Fruit fly (Drosophila melanogaster) whole organism, prepupa: Measurements from ENCODE around the gene PIP82.

Experiments used
- CG10631 ChIP-seq: fragments of 200-800 bp; sonication (Bioruptor generic); optimal IDR thresholded peaks from 2 replicates; lab custom pipeline; 2016; ENCODE audit warnings: missing biosample characterization, missing genetic modification characterization
- CG10669 ChIP-seq: fragments of 200-800 bp; sonication (Bioruptor generic); optimal IDR thresholded peaks from 3 replicates; lab custom pipeline; 2018; ENCODE audit warnings: missing biosample characterization, mild to moderate bottlenecking, missing genetic modification characterization, moderate library complexity
- CG15336 ChIP-seq: fragments of 200-800 bp; sonication (Bioruptor generic); IDR thresholded peaks from 2 replicates; pipeline ENCODE4 v1.3.6; 2022; ENCODE audit warnings: missing biosample characterization, missing genetic modification characterization
- CG1621 ChIP-seq: fragments of 200-800 bp; sonication (Bioruptor generic); optimal IDR thresholded peaks from 3 replicates; lab custom pipeline; 2018; ENCODE audit warnings: missing biosample characterization, mild to moderate bottlenecking, missing genetic modification characterization
- CG32006 ChIP-seq: fragments of 200-800 bp; sonication (Bioruptor generic); optimal IDR thresholded peaks from 3 replicates; lab custom pipeline; 2017; ENCODE audit warnings: missing biosample characterization, mild to moderate bottlenecking, missing genetic modification characterization
- CG3919 ChIP-seq: fragments of 200-800 bp; sonication (Bioruptor generic); optimal IDR thresholded peaks from 3 replicates; lab custom pipeline; 2016; ENCODE audit warnings: missing biosample characterization, missing genetic modification characterization
- CG4318 ChIP-seq: fragments of 200-800 bp; sonication (Bioruptor generic); optimal IDR thresholded peaks from 3 replicates; lab custom pipeline; 2017; ENCODE audit warnings: missing biosample characterization, mild to moderate bottlenecking, missing genetic modification characterization
- CG6163 ChIP-seq: fragments of 200-800 bp; sonication (Bioruptor generic); IDR thresholded peaks from 3 replicates; pipeline ENCODE4 v1.3.6; 2022; ENCODE audit warnings: missing biosample characterization, missing genetic modification characterization
- CG6276 ChIP-seq: fragments of 200-800 bp; sonication (Bioruptor generic); optimal IDR thresholded peaks from 2 replicates; lab custom pipeline; 2017; ENCODE audit warnings: missing biosample characterization, mild to moderate bottlenecking, missing genetic modification characterization
- CG6808 ChIP-seq: fragments of 200-800 bp; sonication (Bioruptor generic); optimal IDR thresholded peaks from 3 replicates; lab custom pipeline; 2017; ENCODE audit warnings: missing biosample characterization, missing genetic modification characterization, mild to moderate bottlenecking, moderate library complexity, missing genetic modification reagents
- CG7368 ChIP-seq: fragments of 200-800 bp; sonication (Bioruptor generic); optimal IDR thresholded peaks from 3 replicates; lab custom pipeline; 2016; ENCODE audit warnings: missing biosample characterization, missing genetic modification characterization
- CG8119 ChIP-seq: fragments of 200-800 bp; sonication (Bioruptor generic); IDR thresholded peaks from 3 replicates; pipeline ENCODE4 v1.3.6; 2022; ENCODE audit warnings: missing biosample characterization, missing genetic modification characterization
- CG8632 ChIP-seq: fragments of 200-800 bp; sonication (Bioruptor generic); optimal IDR thresholded peaks from 3 replicates; lab custom pipeline; 2016; ENCODE audit warnings: missing biosample characterization, missing genetic modification characterization
- CG9139 ChIP-seq: fragments of 200-800 bp; sonication (Bioruptor generic); optimal IDR thresholded peaks from 3 replicates; lab custom pipeline; 2017; ENCODE audit warnings: missing biosample characterization, mild to moderate bottlenecking, missing genetic modification characterization
- Eip75B ChIP-seq: fragments of 200-800 bp; sonication (Bioruptor generic); optimal IDR thresholded peaks from 3 replicates; lab custom pipeline; 2016; ENCODE audit warnings: missing biosample characterization, missing genetic modification characterization
- Eip78C ChIP-seq: fragments of 200-800 bp; sonication (Bioruptor generic); peaks from one replicate; lab custom pipeline; 2016; ENCODE audit warnings: missing biosample characterization, missing genetic modification characterization
- Ets96B ChIP-seq: fragments of 200-800 bp; optimal IDR thresholded peaks from 2 replicates; lab custom pipeline; 2019; ENCODE audit warnings: missing biosample characterization, mild to moderate bottlenecking, missing genetic modification characterization, moderate library complexity
- Hr4 ChIP-seq: fragments of 200-800 bp; sonication (Bioruptor generic); optimal IDR thresholded peaks from 3 replicates; lab custom pipeline; 2016; ENCODE audit warnings: missing biosample characterization, missing genetic modification characterization
- Lpt ChIP-seq: fragments of 200-800 bp; sonication (Bioruptor generic); optimal IDR thresholded peaks from 3 replicates; lab custom pipeline; 2016; ENCODE audit warnings: missing biosample characterization, missing genetic modification characterization
- OdsH ChIP-seq: fragments of 200-800 bp; sonication (Bioruptor generic); optimal IDR thresholded peaks from 3 replicates; lab custom pipeline; 2016; ENCODE audit warnings: missing biosample characterization, missing genetic modification characterization
- Sox15 ChIP-seq: fragments of 200-800 bp; sonication (Bioruptor generic); optimal IDR thresholded peaks from 3 replicates; lab custom pipeline; 2016; ENCODE audit warnings: missing biosample characterization, missing genetic modification characterization
- cyc ChIP-seq: fragments of 200-800 bp; sonication (Bioruptor generic); optimal IDR thresholded peaks from 3 replicates; lab custom pipeline; 2016; ENCODE audit warnings: missing biosample characterization, missing genetic modification characterization
- dac ChIP-seq: fragments of 200-800 bp; sonication (Bioruptor generic); optimal IDR thresholded peaks from 2 replicates; lab custom pipeline; 2017; ENCODE audit warnings: missing biosample characterization, mild to moderate bottlenecking, missing genetic modification characterization
- dsx ChIP-seq: fragments of 200-800 bp; optimal IDR thresholded peaks from 3 replicates; lab custom pipeline; 2019; ENCODE audit warnings: missing biosample characterization, mild to moderate bottlenecking, missing genetic modification characterization, moderate library complexity; ENCODE audit not compliant: poor library complexity, severe bottlenecking
- eg ChIP-seq: fragments of 200-800 bp; sonication (Bioruptor generic); IDR thresholded peaks from 3 replicates; pipeline ENCODE4 v1.3.6; 2022; ENCODE audit warnings: missing biosample characterization, missing genetic modification characterization
- fd59A ChIP-seq: fragments of 200-800 bp; sonication (Bioruptor generic); optimal IDR thresholded peaks from 2 replicates; lab custom pipeline; 2017; ENCODE audit warnings: missing biosample characterization, mild to moderate bottlenecking, missing genetic modification characterization, missing genetic modification reagents
- lz ChIP-seq: fragments of 200-800 bp; sonication (Bioruptor generic); optimal IDR thresholded peaks from 3 replicates; lab custom pipeline; 2016; ENCODE audit warnings: missing biosample characterization, missing genetic modification characterization
- salr ChIP-seq, 2 experiments: fragments of 200-800 bp; sonication (Bioruptor generic); optimal IDR thresholded peaks; 3 replicates each; lab custom pipeline; 2016 to 2018; ENCODE audit warnings: missing biosample characterization in 2 of 2, missing genetic modification characterization in 2 of 2, mild to moderate bottlenecking in 1 of 2
- spab ChIP-seq: fragments of 200-800 bp; sonication (Bioruptor generic); optimal IDR thresholded peaks from 2 replicates; lab custom pipeline; 2017; ENCODE audit warnings: missing biosample characterization, mild to moderate bottlenecking, missing genetic modification characterization, missing genetic modification reagents
- ss ChIP-seq, 2 experiments: fragments of 200-800 bp; sonication (Bioruptor generic); optimal IDR thresholded peaks; 2 replicates in 1 of 2; 3 replicates in 1 of 2; lab custom pipeline; 2017 to 2018; ENCODE audit warnings: mild to moderate bottlenecking in 2 of 2, missing biosample characterization in 2 of 2, missing genetic modification characterization in 2 of 2, moderate library complexity in 1 of 2
- svp ChIP-seq: fragments of 200-800 bp; sonication (Bioruptor generic); peaks from one replicate; lab custom pipeline; 2016; ENCODE audit warnings: missing biosample characterization, missing genetic modification characterization
- vri ChIP-seq: fragments of 200-800 bp; sonication (Bioruptor generic); optimal IDR thresholded peaks from 3 replicates; lab custom pipeline; 2016; ENCODE audit warnings: missing biosample characterization, mild to moderate bottlenecking, missing genetic modification characterization

The PIP82 gene

dm6 chrX:8521492-8521891 lies 8.0 kb downstream of the PIP82 start (continued):
- TF ChIP-seq CG6163 (GFP tag; lab: Robert Waterston, UW) (peak; percentile 28; the same call in 1 of the 3 replicates), lz (no peak), fd59A (GFP tag; lab: Kevin White, UChicago) (no peak), dac (peak; percentile 10), CG15336 (peak; percentile 72), CG3919 (GFP tag; lab: Kevin White, UChicago) (no peak), CG7368 (no peak), eg (peak; percentile 67; the same call in 2 of the 3 replicates), CG32006 (GFP tag; lab: Kevin White, UChicago) (peak; percentile 71), CG8632 (GFP tag; lab: Kevin White, UChicago) (no peak), CG10669 (GFP tag; lab: Kevin White, UChicago) (no peak), CG4318 (GFP tag; lab: Kevin White, UChicago) (peak; percentile 38), Hr4 (GFP tag; lab: Kevin White, UChicago) (peak; percentile 66), Eip75B (GFP tag; lab: Kevin White, UChicago) (no peak), Sox15 (GFP tag; lab: Kevin White, UChicago) (no peak)

dm6 chrX:8520517-8520916 lies 9.0 kb downstream of the PIP82 start:
- TF ChIP-seq Eip75B (GFP tag; lab: Kevin White, UChicago) (no peak), vri (GFP tag; lab: Kevin White, UChicago) (peak; percentile 28), CG6276 (GFP tag; lab: Kevin White, UChicago) (no peak), OdsH (GFP tag; lab: Kevin White, UChicago) (no peak), CG10631 (GFP tag; lab: Kevin White, UChicago) (no peak), CG10669 (GFP tag; lab: Kevin White, UChicago) (no peak), spab (GFP tag; lab: Kevin White, UChicago) (no peak), dac (no peak)
- TF ChIP-seq, all 60 proteins: peak for 1

dm6 chrX:8518025-8518661 lies 11.4 kb downstream of the PIP82 start:
- peak; percentile 75 for TF ChIP-seq Eip78C (GFP tag; lab: Kevin White, UChicago)
- TF ChIP-seq Lpt (GFP tag; lab: Kevin White, UChicago) = no peak
- TF ChIP-seq salr (GFP tag; optimal IDR thresholded peaks at IDR 0.05; lab: Kevin White, UChicago) = no peak
- TF ChIP-seq cyc (GFP tag; lab: Kevin White, UChicago) = no peak
- peak; percentile 22; the same call in 1 of the 3 replicates for TF ChIP-seq CG8119
- no peak for TF ChIP-seq Hr4 (GFP tag; lab: Kevin White, UChicago)
- TF ChIP-seq eg = peak; percentile 45; the same call in 1 of the 3 replicates
- TF ChIP-seq svp (GFP tag; lab: Kevin White, UChicago) = no peak
- TF ChIP-seq CG6163 (GFP tag; lab: Robert Waterston, UW) = peak; percentile 20; the same call in 1 of the 3 replicates
- peak; percentile 47 for TF ChIP-seq CG6808 (GFP tag; lab: Kevin White, UChicago)
- peak; percentile 9 for TF ChIP-seq dsx (GFP tag; lab: Kevin White, UChicago)
- peak; percentile 13 for TF ChIP-seq Ets96B (tag; lab: Kevin White, UChicago)
- TF ChIP-seq spab (GFP tag; lab: Kevin White, UChicago) = peak; percentile 27
- TF ChIP-seq CG9139 (GFP tag; lab: Kevin White, UChicago) = peak; percentile 45
- TF ChIP-seq CG32006 (GFP tag; lab: Kevin White, UChicago) = no peak
- peak; percentile 59 to 74 for TF ChIP-seq ss (GFP tag; optimal IDR thresholded peaks at IDR 0.05; lab: Kevin White, UChicago)
- TF ChIP-seq OdsH (GFP tag; lab: Kevin White, UChicago) = no peak
- TF ChIP-seq CG1621 (tag; lab: Kevin White, UChicago) = no peak
